Worm (Caenorhabditis elegans) whole organism, L4/young adult: ENCODE measurements around the gene R08C7.4.

Experiments
- W03F9.2 ChIP-seq: fragments of 150-350 bp; optimal IDR thresholded peaks from 2 replicates; lab custom pipeline; 2014; ENCODE audit warnings: missing biosample characterization, missing genetic modification characterization
- dao-5 ChIP-seq: sonication (generic microtip); optimal IDR thresholded peaks from 2 replicates; lab custom pipeline; 2016; ENCODE audit warnings: missing genotype, missing genetic modification characterization, moderate library complexity, missing compliant biosample characterization
- him-1 ChIP-seq: sonication (generic microtip); optimal IDR thresholded peaks from 2 replicates; lab custom pipeline; 2016; ENCODE audit warnings: missing genotype, missing genetic modification reagents, missing genetic modification characterization, missing compliant biosample characterization

DNA sequence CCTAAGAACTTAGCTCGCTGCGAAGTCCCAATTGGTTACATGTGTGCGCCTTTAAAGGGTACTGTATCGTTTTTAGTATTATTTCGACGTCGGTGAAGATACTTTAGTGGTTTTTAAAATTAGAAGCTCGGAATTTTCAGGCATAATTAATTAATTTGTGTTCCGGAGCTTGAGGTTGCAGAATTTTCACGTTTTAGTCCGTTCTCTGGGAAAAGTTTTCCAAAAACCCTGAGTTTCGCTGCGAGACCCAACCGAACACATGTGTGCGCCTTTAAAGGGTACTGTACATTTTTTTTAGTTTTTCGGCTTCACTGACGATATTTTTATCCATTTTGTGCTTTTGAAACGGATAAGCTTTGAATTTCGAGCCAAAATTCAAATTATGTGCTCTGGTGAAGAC is 41.3 kb upstream of the R08C7.4 start:
- TF ChIP-seq him-1 (tag; lab: Kevin White, UChicago) (no peak), dao-5 (tag; lab: Kevin White, UChicago) (no peak), W03F9.2 (tag; lab: Kevin White, UChicago) (peak; percentile 29)
